Worm (Caenorhabditis elegans): ENCODE data around the gene ari-2.
A peak's percentile ranks its signal among the peaks of the same experiment; 100 is the strongest.

Gene ari-2

DNA sequence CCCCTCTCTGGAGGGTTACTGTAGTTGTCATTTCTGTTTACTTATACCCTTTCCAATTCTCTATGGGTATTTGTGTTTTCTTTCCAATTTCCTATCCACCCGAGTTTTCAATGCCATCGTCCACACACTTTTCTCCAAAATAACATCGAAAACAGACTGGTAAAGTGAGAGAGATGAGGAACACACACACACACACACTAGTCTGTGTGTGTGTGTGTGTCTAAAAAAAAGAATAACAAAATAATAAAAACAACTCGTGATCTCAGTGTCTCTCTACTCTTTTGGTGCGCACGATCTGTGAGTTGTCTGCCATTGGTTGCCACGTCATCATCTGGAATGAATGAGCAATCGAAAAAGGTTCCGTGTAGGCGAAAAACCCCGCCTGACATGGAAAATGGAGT, 35.4 kb downstream of the ari-2 start:
- no peak for TF ChIP-seq sea-1 (GFP tag; conservative IDR thresholded peaks at IDR 0.05)
- TF ChIP-seq B0310.2 (tag; optimal IDR thresholded peaks at IDR 0.05), result no peak

DNA sequence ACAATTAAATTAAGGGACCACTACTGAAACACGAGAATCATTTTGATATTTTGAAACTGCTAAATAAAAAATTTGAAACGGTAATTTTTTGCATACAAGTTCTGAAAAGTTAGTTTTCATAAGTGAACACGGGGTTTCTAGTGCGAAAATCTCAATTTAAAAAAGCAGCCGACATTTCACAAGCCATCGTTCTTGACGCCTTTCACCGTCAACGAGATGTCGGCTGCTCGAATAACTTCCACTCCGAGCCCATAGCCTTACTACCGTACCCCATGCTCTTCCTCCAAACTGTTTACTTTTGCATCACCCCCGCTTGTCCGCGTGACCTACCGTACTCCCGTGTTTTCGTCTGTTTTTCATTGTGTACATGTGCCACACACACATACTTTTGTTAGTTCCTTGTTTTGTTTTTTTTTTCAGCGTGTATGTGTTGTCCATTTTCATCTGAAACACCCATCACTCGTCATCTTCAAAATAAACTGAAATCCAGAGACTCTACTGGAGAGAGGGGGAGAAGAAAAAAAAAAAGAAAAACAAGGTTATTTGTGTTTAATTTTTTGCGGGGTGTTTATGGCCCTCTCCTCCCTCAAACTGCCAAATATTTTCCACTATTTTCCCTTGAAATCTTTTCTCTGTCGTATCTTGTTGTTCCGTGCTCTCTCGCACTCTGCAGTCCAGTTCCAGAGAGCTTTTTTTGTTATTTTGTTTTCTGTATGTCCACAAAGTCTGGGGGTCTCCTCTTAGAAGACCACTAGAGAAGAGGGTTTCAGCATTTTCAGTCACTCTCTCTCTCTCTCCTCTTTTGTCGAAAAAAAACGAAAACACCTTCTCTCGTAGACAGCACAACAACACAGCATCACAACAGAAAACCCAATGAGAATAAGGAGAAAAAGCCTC, 37.3 kb downstream of the ari-2 start:
- TF ChIP-seq tra-4 (tag; optimal IDR thresholded peaks at IDR 0.05), result no peak
- TF ChIP-seq tbx-37 (GFP tag; conservative IDR thresholded peaks at IDR 0.05), result no peak
- TF ChIP-seq ets-7 (tag; optimal IDR thresholded peaks at IDR 0.05), result no peak
- no peak for TF ChIP-seq aly-1 (tag; optimal IDR thresholded peaks at IDR 0.05)
- no peak for TF ChIP-seq sea-1 (GFP tag; conservative IDR thresholded peaks at IDR 0.05)

DNA sequence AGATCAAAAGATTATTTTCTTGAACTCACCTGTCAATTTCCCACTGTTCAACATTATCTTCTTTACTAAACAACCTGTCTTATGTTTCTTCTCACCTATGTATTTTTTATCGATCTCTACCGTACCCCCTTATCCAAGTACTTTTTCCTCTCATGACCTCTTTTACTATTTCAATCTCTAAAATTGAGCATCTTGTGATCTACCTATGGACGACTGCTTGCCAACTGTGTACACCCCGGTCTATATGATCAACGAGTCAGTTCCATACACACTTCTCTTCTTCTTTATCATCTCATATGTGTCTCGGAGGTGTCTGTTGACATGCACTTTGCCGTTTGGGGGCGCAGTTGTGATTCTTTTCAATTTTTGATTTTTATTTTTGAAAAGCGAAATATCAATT, 39.2 kb downstream of the ari-2 start:
- TF ChIP-seq ceh-36 (tag; optimal IDR thresholded peaks at IDR 0.05) (no peak), F13C5.2 (tag; optimal IDR thresholded peaks at IDR 0.05) (no peak), B0310.2 (tag; optimal IDR thresholded peaks at IDR 0.05) (no peak), flt-1 (GFP tag; IDR thresholded peaks at IDR 0.05) (no peak)

DNA sequence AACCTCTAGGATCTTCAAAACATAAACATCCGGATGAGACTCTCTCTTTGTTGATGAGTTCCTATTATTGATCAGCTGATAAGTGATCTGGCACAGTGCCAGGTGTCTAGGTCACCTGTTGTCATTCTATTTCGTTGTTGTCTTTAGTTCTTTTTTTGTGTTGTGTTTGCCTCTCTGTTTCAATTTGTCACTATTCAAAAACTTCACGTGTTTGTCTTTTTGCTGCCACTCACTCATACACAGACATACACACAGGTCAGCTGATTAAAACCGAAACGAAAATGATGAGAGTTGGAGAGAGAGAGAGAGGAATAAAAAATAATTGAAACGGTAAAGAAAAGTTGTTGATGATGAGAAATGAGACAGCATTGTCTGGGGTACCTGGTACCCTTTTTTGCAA, 40.2 kb downstream of the ari-2 start:
- TF ChIP-seq hmbx-1 (tag; optimal IDR thresholded peaks at IDR 0.05) (no peak), hnd-1 (tag; optimal IDR thresholded peaks at IDR 0.05) (no peak), flt-1 (GFP tag; IDR thresholded peaks at IDR 0.05) (no peak), tbx-11 (GFP tag; IDR thresholded peaks at IDR 0.05) (no peak), pes-1 (GFP tag; IDR thresholded peaks at IDR 0.05) (no peak), B0310.2 (tag; optimal IDR thresholded peaks at IDR 0.05) (no peak), tbx-37 (GFP tag; conservative IDR thresholded peaks at IDR 0.05) (no peak), ceh-13 (GFP tag; optimal IDR thresholded peaks at IDR 0.05) (no peak), ama-1 (optimal IDR thresholded peaks at IDR 0.05) (no peak)

DNA sequence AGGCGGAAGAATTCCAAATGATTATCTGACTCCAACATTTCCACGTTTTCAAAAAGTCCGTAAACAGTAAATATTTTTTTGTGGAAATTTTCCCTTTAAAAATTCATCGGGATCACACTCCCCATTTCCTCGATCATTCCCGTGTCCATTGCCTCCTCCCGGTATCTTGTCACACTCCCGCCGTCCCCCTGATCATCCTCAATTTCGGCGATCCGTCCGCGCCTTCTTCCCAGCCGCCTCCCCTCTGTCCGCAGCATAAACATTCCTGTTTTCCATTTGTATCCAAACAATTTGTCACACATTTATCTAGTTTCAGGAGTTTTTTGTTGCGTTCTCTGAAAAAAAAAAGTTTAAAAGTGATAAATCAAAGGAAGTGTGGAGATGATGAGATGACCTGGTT, 42.0 kb downstream of the ari-2 start:
- TF ChIP-seq ceh-36 (tag; optimal IDR thresholded peaks at IDR 0.05), result no peak
- no peak for TF ChIP-seq sea-1 (GFP tag; conservative IDR thresholded peaks at IDR 0.05)
- no peak for TF ChIP-seq ama-1 (optimal IDR thresholded peaks at IDR 0.05)
- TF ChIP-seq B0310.2 (tag; optimal IDR thresholded peaks at IDR 0.05), result no peak
- no peak for TF ChIP-seq F13C5.2 (tag; optimal IDR thresholded peaks at IDR 0.05)
- TF ChIP-seq scrt-1 (GFP tag; IDR thresholded peaks at IDR 0.05), result no peak
- TF ChIP-seq flt-1 (GFP tag; IDR thresholded peaks at IDR 0.05), result no peak

DNA sequence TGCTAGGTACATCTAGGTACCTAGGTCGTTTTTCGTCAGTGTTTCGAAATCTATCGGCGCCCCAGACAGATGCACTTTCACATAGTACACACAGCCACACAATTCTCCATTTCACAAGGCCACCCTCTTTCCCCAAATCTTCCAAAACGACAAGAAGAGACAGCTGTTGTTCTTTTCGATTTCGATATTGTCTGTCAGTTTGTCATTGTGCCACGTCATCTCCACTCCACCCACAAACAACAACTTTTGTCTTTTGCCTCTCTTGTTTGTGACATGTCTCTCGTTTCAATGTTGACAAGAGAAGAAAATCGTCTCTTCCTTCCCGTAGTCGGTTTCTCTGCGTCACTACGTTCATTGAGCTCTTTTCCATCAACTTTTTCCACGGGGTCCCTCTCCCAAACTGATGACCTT, 42.9 kb downstream of the ari-2 start:
- TF ChIP-seq scrt-1 (GFP tag; IDR thresholded peaks at IDR 0.05), result 0 out of 2 replicates have a peak, but pooled peaks have one; percentile 11
- TF ChIP-seq aly-1 (tag; optimal IDR thresholded peaks at IDR 0.05), result no peak
- no peak for TF ChIP-seq ama-1 (optimal IDR thresholded peaks at IDR 0.05)
- no peak for TF ChIP-seq tbx-11 (GFP tag; IDR thresholded peaks at IDR 0.05)

DNA sequence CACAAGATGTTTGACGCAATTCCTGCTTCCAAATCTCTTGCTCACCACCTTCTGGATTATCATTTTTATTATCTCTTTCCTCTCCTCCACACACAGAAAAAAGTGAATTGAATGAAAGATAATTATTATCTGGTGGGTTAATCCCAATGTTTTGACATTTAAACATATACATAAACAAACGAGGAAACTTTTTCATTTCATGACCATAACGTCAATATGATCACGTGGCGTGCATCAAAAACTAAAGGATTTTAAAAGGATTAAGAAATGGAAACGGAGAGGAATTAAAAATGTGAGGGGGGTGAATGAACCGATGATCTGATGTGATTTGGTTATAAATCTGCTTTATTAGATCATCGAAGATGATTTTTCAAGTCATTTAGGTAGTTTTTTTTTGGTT, 44.6 kb downstream of the ari-2 start:
- TF ChIP-seq ets-7 (tag; optimal IDR thresholded peaks at IDR 0.05) (no peak), ceh-36 (tag; optimal IDR thresholded peaks at IDR 0.05) (peak; percentile 21)

DNA sequence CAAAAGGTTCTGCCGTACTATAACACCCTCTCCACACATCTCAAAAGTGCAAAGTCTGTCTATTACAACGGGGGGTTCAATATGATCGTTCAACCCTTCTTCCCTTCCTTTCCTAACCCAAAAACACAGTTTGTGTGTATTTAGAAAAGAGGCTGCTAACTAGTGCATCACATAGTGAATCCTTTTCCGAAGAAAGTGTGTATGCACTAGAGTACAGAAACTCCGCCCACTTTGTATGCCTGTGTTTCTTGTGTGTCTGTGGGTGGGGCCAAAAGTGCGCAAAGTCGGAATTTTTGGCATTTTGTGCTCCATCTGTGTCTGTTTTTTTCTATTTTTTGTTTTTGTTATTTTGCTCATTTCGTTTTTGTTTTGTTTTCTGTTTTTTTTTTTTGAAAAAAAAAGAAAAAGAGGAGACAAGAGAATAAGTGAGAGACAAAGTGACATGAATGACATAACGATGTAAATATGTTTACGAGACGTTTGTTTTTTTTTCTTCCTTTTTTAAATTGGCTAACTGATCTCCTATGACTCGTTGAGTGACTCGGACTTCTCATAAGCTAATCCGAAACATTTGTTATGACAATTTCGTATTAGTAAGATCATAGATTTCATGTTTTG, 47.7 kb downstream of the ari-2 start:
- TF ChIP-seq hmbx-1 (tag; optimal IDR thresholded peaks at IDR 0.05), result no peak
- no peak for TF ChIP-seq ceh-36 (tag; optimal IDR thresholded peaks at IDR 0.05)
- no peak for TF ChIP-seq ama-1 (optimal IDR thresholded peaks at IDR 0.05)
- TF ChIP-seq tra-4 (tag; optimal IDR thresholded peaks at IDR 0.05), result no peak
- TF ChIP-seq scrt-1 (GFP tag; IDR thresholded peaks at IDR 0.05), result no peak
- no peak for TF ChIP-seq tbx-37 (GFP tag; conservative IDR thresholded peaks at IDR 0.05)
- no peak for TF ChIP-seq hnd-1 (tag; optimal IDR thresholded peaks at IDR 0.05)
- TF ChIP-seq F13C5.2 (tag; optimal IDR thresholded peaks at IDR 0.05), result no peak
- no peak for TF ChIP-seq hmg-4 (GFP tag; optimal IDR thresholded peaks at IDR 0.05)
- TF ChIP-seq sea-1 (GFP tag; conservative IDR thresholded peaks at IDR 0.05), result no peak
- TF ChIP-seq ceh-13 (GFP tag; optimal IDR thresholded peaks at IDR 0.05), result no peak
- no peak for TF ChIP-seq B0310.2 (tag; optimal IDR thresholded peaks at IDR 0.05)

DNA sequence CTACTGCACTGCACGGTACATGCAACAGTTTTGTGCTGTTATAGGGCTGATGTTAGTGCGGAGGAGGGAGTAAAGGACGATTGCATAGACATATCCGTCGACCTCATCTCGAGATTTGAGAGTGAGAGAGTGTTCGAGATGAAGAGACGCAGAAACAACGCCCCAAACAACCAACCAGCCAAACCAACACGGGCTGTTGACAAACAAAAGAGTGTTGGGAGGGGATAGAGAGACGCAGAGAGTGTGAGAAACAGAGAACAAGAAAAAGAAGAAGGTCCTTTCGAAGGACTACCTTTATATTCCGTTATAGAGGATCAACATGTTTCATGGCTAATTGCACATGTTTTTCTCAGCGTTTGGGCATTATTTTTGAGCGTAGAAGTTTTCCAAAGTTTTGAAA, 49.4 kb downstream of the ari-2 start:
- TF ChIP-seq ceh-13 (GFP tag; optimal IDR thresholded peaks at IDR 0.05), result no peak
- peak; percentile 52 for TF ChIP-seq hmg-4 (GFP tag; optimal IDR thresholded peaks at IDR 0.05)
- no peak for TF ChIP-seq pes-1 (GFP tag; IDR thresholded peaks at IDR 0.05)
- no peak for TF ChIP-seq hnd-1 (tag; optimal IDR thresholded peaks at IDR 0.05)
- TF ChIP-seq tra-4 (tag; optimal IDR thresholded peaks at IDR 0.05), result no peak
- no peak for TF ChIP-seq F13C5.2 (tag; optimal IDR thresholded peaks at IDR 0.05)
- TF ChIP-seq ama-1 (optimal IDR thresholded peaks at IDR 0.05), result no peak
